ENCODE assay signal across 5 worm cellular contexts in the genomic region with DNA sequence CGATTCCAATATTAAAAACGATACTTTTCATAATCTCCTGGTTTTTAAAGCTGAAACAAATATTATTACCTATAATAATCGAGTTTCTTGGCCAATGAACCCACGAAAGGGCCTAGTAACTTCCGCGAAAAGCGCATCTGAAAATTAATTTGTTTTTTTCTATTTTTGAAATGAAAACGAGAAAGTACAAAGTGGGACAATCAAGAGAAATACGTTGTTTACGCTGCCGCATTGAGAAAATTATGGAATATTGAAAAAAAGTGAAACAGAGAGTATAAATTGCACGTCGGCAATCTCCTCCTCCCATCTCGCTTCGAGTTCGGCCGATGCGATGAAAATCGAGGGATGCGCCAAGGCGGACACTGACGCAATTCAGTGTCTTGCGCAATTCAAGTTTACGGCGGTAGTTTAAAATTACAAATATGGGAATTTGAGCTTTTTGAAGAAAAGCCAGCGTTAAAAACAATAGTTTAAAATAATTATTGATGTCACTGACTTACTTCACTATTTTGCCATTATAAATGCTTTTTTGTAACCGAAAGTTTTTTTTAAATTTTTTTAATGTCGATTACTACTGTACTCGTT.
TF ChIP-seq lines count a peak whose summit lies in the region.

A gene (minus strand): TSS at position 137 of the 585 bp plus-strand sequence.

TF ChIP-seq in whole organism, L1 larva, 84 proteins besides CTCF, POLR2A, EP300 and RAD21 (continues in another document):
- TF ChIP-seq jun-1 (tag; optimal IDR thresholded peaks at IDR 0.05; lab: Kevin White, UChicago) (peak; percentile 87), pag-3 (tag; optimal IDR thresholded peaks at IDR 0.05; lab: Kevin White, UChicago; ENCODE audit: borderline replicate concordance, insufficient read depth) (no peak), mef-2 (tag; optimal IDR thresholded peaks at IDR 0.05; lab: Kevin White, UChicago) (peak; percentile 69), lsy-2 (tag; optimal IDR thresholded peaks at IDR 0.05; lab: Kevin White, UChicago) (peak; percentile 95), irx-1 (tag; optimal IDR thresholded peaks at IDR 0.05; lab: Kevin White, UChicago) (peak; percentile 92), lin-39 (tag; optimal IDR thresholded peaks at IDR 0.05; lab: Kevin White, UChicago) (peak; percentile 94), C34B4.2 (tag; optimal IDR thresholded peaks at IDR 0.05; lab: Kevin White, UChicago) (peak; percentile 49), fkh-4 (tag; optimal IDR thresholded peaks at IDR 0.05; lab: Kevin White, UChicago; ENCODE audit: borderline replicate concordance) (peak; percentile 72), snpc-4 (tag; optimal IDR thresholded peaks at IDR 0.05; lab: Kevin White, UChicago) (peak; percentile 84), alr-1 (tag; optimal IDR thresholded peaks at IDR 0.05; lab: Kevin White, UChicago; ENCODE audit: borderline replicate concordance) (no peak), mab-9 (GFP tag; IDR thresholded peaks at IDR 0.05; lab: Robert Waterston, UW) (peak; percentile 68), lin-14 (GFP tag; optimal IDR thresholded peaks at IDR 0.05; lab: Kevin White, UChicago) (peak; percentile 95), nhr-84 (tag; optimal IDR thresholded peaks at IDR 0.05; lab: Kevin White, UChicago) (no peak), zip-4 (GFP tag; optimal IDR thresholded peaks at IDR 0.05; lab: Kevin White, UChicago) (peak; percentile 89), unc-86 (tag; optimal IDR thresholded peaks at IDR 0.05; lab: Kevin White, UChicago) (peak; percentile 94), tlp-1 (tag; optimal IDR thresholded peaks at IDR 0.05; lab: Kevin White, UChicago) (no peak)

TF ChIP-seq in whole organism, L3 larva, 47 proteins besides CTCF, POLR2A, EP300 and RAD21 (continues in another document):
- TF ChIP-seq elt-2 (tag; optimal IDR thresholded peaks at IDR 0.05; lab: Kevin White, UChicago) (peak; percentile 80), hmg-11 (tag; optimal IDR thresholded peaks at IDR 0.05; lab: Kevin White, UChicago) (peak; percentile 92), elt-3 (tag; optimal IDR thresholded peaks at IDR 0.05; lab: Kevin White, UChicago) (no peak), nhr-43 (tag; optimal IDR thresholded peaks at IDR 0.05; lab: Kevin White, UChicago; ENCODE audit: poor library complexity, severe bottlenecking) (peak; percentile 96), sea-2 (GFP tag; optimal IDR thresholded peaks at IDR 0.05; lab: Kevin White, UChicago) (no peak), fkh-2 (tag; optimal IDR thresholded peaks at IDR 0.05; lab: Kevin White, UChicago) (no peak), elt-1 (tag; optimal IDR thresholded peaks at IDR 0.05; lab: Kevin White, UChicago) (peak; percentile 72), tbx-2 (tag; optimal IDR thresholded peaks at IDR 0.05; lab: Kevin White, UChicago) (peak; percentile 88), unc-62 (GFP tag; optimal IDR thresholded peaks at IDR 0.05; lab: Kevin White, UChicago) (peak; percentile 73), ceh-9 (tag; optimal IDR thresholded peaks at IDR 0.05; lab: Kevin White, UChicago) (no peak), mdl-1 (tag; optimal IDR thresholded peaks at IDR 0.05; lab: Kevin White, UChicago) (peak; percentile 48), pha-4 (tag; optimal IDR thresholded peaks at IDR 0.05; lab: Kevin White, UChicago) (peak; percentile 97), aly-2 (tag; optimal IDR thresholded peaks at IDR 0.05; lab: Kevin White, UChicago) (peak; percentile 36), nhr-67 (tag; optimal IDR thresholded peaks at IDR 0.05; lab: Kevin White, UChicago) (no peak), nhr-25 (tag; optimal IDR thresholded peaks at IDR 0.05; lab: Kevin White, UChicago) (peak; percentile 91), lsy-12 (tag; optimal IDR thresholded peaks at IDR 0.05; lab: Kevin White, UChicago) (peak; percentile 91), ZK546.5 (tag; optimal IDR thresholded peaks at IDR 0.05; lab: Kevin White, UChicago) (no peak)

TF ChIP-seq in whole organism, early embryonic, 17 proteins besides CTCF, POLR2A, EP300 and RAD21:
- TF ChIP-seq tbx-11 (GFP tag; IDR thresholded peaks at IDR 0.05; lab: Robert Waterston, UW): 0 out of 2 replicates have a peak, but pooled peaks have one; percentile 54
- TF ChIP-seq ama-1 (optimal IDR thresholded peaks at IDR 0.05; lab: Kevin White, UChicago): no peak
- TF ChIP-seq ceh-13 (GFP tag; optimal IDR thresholded peaks at IDR 0.05; lab: Kevin White, UChicago): no peak
- TF ChIP-seq scrt-1 (GFP tag; IDR thresholded peaks at IDR 0.05; lab: Robert Waterston, UW): peak; percentile 70; the same call in 1 of the 2 replicates
- TF ChIP-seq ets-7 (tag; optimal IDR thresholded peaks at IDR 0.05; lab: Kevin White, UChicago): peak; percentile 52
- peak; percentile 63 for TF ChIP-seq tbx-37 (GFP tag; conservative IDR thresholded peaks at IDR 0.05; lab: Robert Waterston, UW)
- peak; percentile 58 for TF ChIP-seq aly-1 (tag; optimal IDR thresholded peaks at IDR 0.05; lab: Kevin White, UChicago)
- peak; percentile 93 for TF ChIP-seq F13C5.2 (tag; optimal IDR thresholded peaks at IDR 0.05; lab: Kevin White, UChicago)
- no peak for TF ChIP-seq B0310.2 (tag; optimal IDR thresholded peaks at IDR 0.05; lab: Kevin White, UChicago)
- peak; percentile 68; the same call in 1 of the 2 replicates for TF ChIP-seq pes-1 (GFP tag; IDR thresholded peaks at IDR 0.05; lab: Robert Waterston, UW)
- TF ChIP-seq hnd-1 (tag; optimal IDR thresholded peaks at IDR 0.05; lab: Kevin White, UChicago): peak; percentile 11
- peak; percentile 63 for TF ChIP-seq flt-1 (GFP tag; IDR thresholded peaks at IDR 0.05; lab: Robert Waterston, UW)
- TF ChIP-seq sea-1 (GFP tag; conservative IDR thresholded peaks at IDR 0.05; lab: Robert Waterston, UW): peak; percentile 30; the same call in 1 of the 2 replicates
- TF ChIP-seq hmg-4 (GFP tag; optimal IDR thresholded peaks at IDR 0.05; lab: Kevin White, UChicago): no peak

TF ChIP-seq in whole organism, midembryonic, 9 proteins besides CTCF, POLR2A, EP300 and RAD21:
- TF ChIP-seq med-1 (GFP tag; optimal IDR thresholded peaks at IDR 0.05; lab: Kevin White, UChicago; ENCODE audit: insufficient read depth) (no peak), ztf-29 (GFP tag; IDR thresholded peaks at IDR 0.05; lab: Robert Waterston, UW) (no peak), cog-1 (tag; optimal IDR thresholded peaks at IDR 0.05; lab: Kevin White, UChicago) (peak; percentile 72), tab-1 (GFP tag; IDR thresholded peaks at IDR 0.05; lab: Robert Waterston, UW) (peak; percentile 69; the same call in 1 of the 2 replicates), T22C8.4 (GFP tag; IDR thresholded peaks at IDR 0.05; lab: Robert Waterston, UW) (no peak), ztf-23 (GFP tag; IDR thresholded peaks at IDR 0.05; lab: Robert Waterston, UW) (peak; percentile 90), flt-1 (GFP tag; IDR thresholded peaks at IDR 0.05; lab: Robert Waterston, UW) (peak; percentile 81), ref-1 (GFP tag; conservative IDR thresholded peaks at IDR 0.05; lab: Robert Waterston, UW) (0 out of 2 replicates have a peak, but pooled peaks have one; percentile 5), klf-2 (GFP tag; conservative IDR thresholded peaks at IDR 0.05; lab: Robert Waterston, UW) (0 out of 2 replicates have a peak, but pooled peaks have one; percentile 63)
TF ChIP-seq in whole organism, midembryonic: peak in this region for 6.

TF ChIP-seq in whole organism, young adult, 124 proteins besides CTCF, POLR2A, EP300 and RAD21 (continues in another document):
- TF ChIP-seq ztf-18 (tag; optimal IDR thresholded peaks at IDR 0.05; lab: Kevin White, UChicago): peak; percentile 99
- TF ChIP-seq bed-2 (GFP tag; IDR thresholded peaks at IDR 0.05; lab: Robert Waterston, UW): no peak
- peak; percentile 89 for TF ChIP-seq ZK185.1 (tag; optimal IDR thresholded peaks at IDR 0.05; lab: Kevin White, UChicago; ENCODE audit: poor library complexity, severe bottlenecking)
- peak; percentile 74 for TF ChIP-seq D2030.7 (GFP tag; IDR thresholded peaks at IDR 0.05; lab: Robert Waterston, UW)
- TF ChIP-seq bed-1 (GFP tag; IDR thresholded peaks at IDR 0.05; lab: Robert Waterston, UW): 0 out of 2 replicates have a peak, but pooled peaks have one; percentile 21
- TF ChIP-seq attf-3 (GFP tag; conservative IDR thresholded peaks at IDR 0.05; lab: Robert Waterston, UW): peak; percentile 81
- no peak for TF ChIP-seq mxl-1 (tag; optimal IDR thresholded peaks at IDR 0.05; lab: Kevin White, UChicago)
- peak; percentile 27 for TF ChIP-seq die-1 (tag; optimal IDR thresholded peaks at IDR 0.05; lab: Kevin White, UChicago)
- TF ChIP-seq madf-6 (GFP tag; IDR thresholded peaks at IDR 0.05; lab: Robert Waterston, UW): peak; percentile 89
- TF ChIP-seq let-607 (tag; optimal IDR thresholded peaks at IDR 0.05; lab: Kevin White, UChicago): peak; percentile 39 to 71
- TF ChIP-seq pha-4 (tag; optimal IDR thresholded peaks at IDR 0.05; lab: Kevin White, UChicago): peak; percentile 46
- TF ChIP-seq lin-54 (GFP tag; optimal IDR thresholded peaks at IDR 0.05; lab: Kevin White, UChicago): peak; percentile 99
- TF ChIP-seq nhr-120 (GFP tag; IDR thresholded peaks at IDR 0.05; lab: Robert Waterston, UW): no peak
- TF ChIP-seq hlh-26 (GFP tag; conservative IDR thresholded peaks at IDR 0.05; lab: Robert Waterston, UW): no peak
- peak; percentile 3 for TF ChIP-seq ets-4 (GFP tag; optimal IDR thresholded peaks at IDR 0.05; lab: Kevin White, UChicago)
- TF ChIP-seq ztf-6 (GFP tag; IDR thresholded peaks at IDR 0.05; lab: Robert Waterston, UW): no peak
- peak; percentile 82 for TF ChIP-seq somi-1 (GFP tag; optimal IDR thresholded peaks at IDR 0.05; lab: Kevin White, UChicago)
- peak; percentile 91 for TF ChIP-seq ceh-27 (GFP tag; optimal IDR thresholded peaks at IDR 0.05; lab: Kevin White, UChicago)
- peak; percentile 89 for TF ChIP-seq attf-5 (GFP tag; optimal IDR thresholded peaks at IDR 0.05; lab: Kevin White, UChicago)
- peak; percentile 70 for TF ChIP-seq hsf-1 (GFP tag; IDR thresholded peaks at IDR 0.05; lab: Robert Waterston, UW)
- TF ChIP-seq B0336.3 (GFP tag; IDR thresholded peaks at IDR 0.05; lab: Robert Waterston, UW): peak; percentile 88
- peak; percentile 89 for TF ChIP-seq pbrm-1 (GFP tag; IDR thresholded peaks at IDR 0.05; lab: Robert Waterston, UW)
- no peak for TF ChIP-seq egrh-3 (GFP tag; IDR thresholded peaks at IDR 0.05; lab: Robert Waterston, UW)
- no peak for TF ChIP-seq T26A5.8 (tag; optimal IDR thresholded peaks at IDR 0.05; lab: Kevin White, UChicago)
- TF ChIP-seq K11D2.4 (GFP tag; IDR thresholded peaks at IDR 0.05; lab: Robert Waterston, UW): no peak; the same call in none of the 2 replicates
- TF ChIP-seq lag-1 (GFP tag; IDR thresholded peaks at IDR 0.05; lab: Robert Waterston, UW): no peak
- no peak for TF ChIP-seq zfh-2 (GFP tag; conservative IDR thresholded peaks at IDR 0.05; lab: Robert Waterston, UW)
- peak; percentile 92 for TF ChIP-seq him-1 (tag; optimal IDR thresholded peaks at IDR 0.05; lab: Kevin White, UChicago)
- TF ChIP-seq cebp-2 (GFP tag; IDR thresholded peaks at IDR 0.05; lab: Robert Waterston, UW): no peak
- peak; percentile 70 for TF ChIP-seq K12H6.12 (tag; optimal IDR thresholded peaks at IDR 0.05; lab: Kevin White, UChicago)
- peak; percentile 69 for TF ChIP-seq chd-7 (tag; optimal IDR thresholded peaks at IDR 0.05; lab: Kevin White, UChicago)
